Worm (Caenorhabditis elegans) whole organism, L4 larva: ENCODE results near the gene F43C11.7.

ENCODE experiments used
- F10B5.3 ChIP-seq: sonication (generic microtip); optimal IDR thresholded peaks from 2 replicates; lab custom pipeline; 2016; ENCODE audit warnings: mild to moderate bottlenecking, missing genetic modification characterization, missing compliant biosample characterization
- F49E8.2 ChIP-seq: sonication (generic microtip); optimal IDR thresholded peaks from 2 replicates; lab custom pipeline; 2016; ENCODE audit warnings: missing compliant biosample characterization, mild to moderate bottlenecking, missing genetic modification characterization, borderline replicate concordance
- T20F7.1 ChIP-seq: fragments of 200-800 bp; sonication (Bioruptor generic); optimal IDR thresholded peaks from 2 replicates; lab custom pipeline; 2018; ENCODE audit warnings: mild to moderate bottlenecking, missing genetic modification characterization, missing compliant biosample characterization
- Y105C5A.15 ChIP-seq: fragments of 200-800 bp; sonication (Bioruptor generic); IDR thresholded peaks from 2 replicates; pipeline ENCODE4 v1.3.6; 2022; ENCODE audit warnings: missing genetic modification characterization, missing compliant biosample characterization
- Y75B8A.6 ChIP-seq: fragments of 200-800 bp; sonication (Bioruptor generic); IDR thresholded peaks from 2 replicates; pipeline ENCODE4 v1.3.6; 2022; ENCODE audit warnings: missing genetic modification reagents, missing genetic modification characterization, missing compliant biosample characterization
- ZK337.2 ChIP-seq: fragments of 200-800 bp; sonication (Bioruptor generic); IDR thresholded peaks from 2 replicates; pipeline ENCODE4 v1.3.6; 2022; ENCODE audit warnings: missing genetic modification reagents, missing genetic modification characterization, missing compliant biosample characterization
- ZK546.5 ChIP-seq, 2 experiments: sonication (generic microtip); optimal IDR thresholded peaks; 2 replicates each; lab custom pipeline; 2017; ENCODE audit warnings: missing biosample characterization in 2 of 2, missing genetic modification characterization in 2 of 2
- ama-1 ChIP-seq: fragments of 150-350 bp; optimal IDR thresholded peaks from 2 replicates; lab custom pipeline; 2014; ENCODE audit warnings: inconsistent platforms, mixed read lengths
- ceh-28 ChIP-seq: fragments of 150-350 bp; optimal IDR thresholded peaks from 2 replicates; lab custom pipeline; 2014; ENCODE audit warnings: missing biosample characterization, missing genetic modification reagents, missing genetic modification characterization
- cey-2 ChIP-seq: sonication (generic microtip); optimal IDR thresholded peaks from 3 replicates; lab custom pipeline; 2017; ENCODE audit warnings: missing genetic modification characterization, mild to moderate bottlenecking, missing compliant biosample characterization, antibody characterized with exemption, borderline replicate concordance; ENCODE audit not compliant: insufficient read depth
- daf-12 ChIP-seq: fragments of 150-350 bp; optimal IDR thresholded peaks from 2 replicates; lab custom pipeline; 2014; ENCODE audit warnings: missing biosample characterization, missing genetic modification reagents, missing genetic modification characterization
- daf-8 ChIP-seq: fragments of 200-800 bp; sonication (Bioruptor generic); IDR thresholded peaks from 2 replicates; pipeline ENCODE4 v1.3.6; 2022; ENCODE audit warnings: missing genetic modification characterization, missing compliant biosample characterization
- dmd-6 ChIP-seq: fragments of 200-800 bp; sonication (Bioruptor generic); IDR thresholded peaks from 2 replicates; pipeline ENCODE4 v1.3.6; 2022; ENCODE audit warnings: missing genetic modification reagents, missing genetic modification characterization, missing compliant biosample characterization
- dpl-1 ChIP-seq: fragments of 150-350 bp; optimal IDR thresholded peaks from 2 replicates; lab custom pipeline; 2014; ENCODE audit warnings: missing biosample characterization, missing genetic modification reagents, missing genetic modification characterization
- fos-1 ChIP-seq: fragments of 150-350 bp; optimal IDR thresholded peaks from 2 replicates; lab custom pipeline; 2014; ENCODE audit warnings: missing biosample characterization, missing genetic modification characterization
- hif-1 ChIP-seq, 2 experiments: sonication (generic microtip); optimal IDR thresholded peaks; 2 replicates each; lab custom pipeline; 2016 to 2017; ENCODE audit warnings: missing compliant biosample characterization in 2 of 2, missing genetic modification characterization in 2 of 2, missing genetic modification reagents in 2 of 2, missing genotype in 2 of 2, mild to moderate bottlenecking in 1 of 2
- hlh-11 ChIP-seq: fragments of 200-800 bp; sonication (Bioruptor generic); optimal IDR thresholded peaks from 2 replicates; lab custom pipeline; 2018; ENCODE audit warnings: mild to moderate bottlenecking, missing genetic modification characterization, missing compliant biosample characterization
- lin-1 ChIP-seq: fragments of 200-800 bp; sonication (Bioruptor generic); IDR thresholded peaks from 2 replicates; pipeline ENCODE4 v1.3.6; 2022; ENCODE audit warnings: missing genetic modification reagents, missing genetic modification characterization, missing compliant biosample characterization
- lin-29 ChIP-seq: fragments of 200-800 bp; sonication (Bioruptor generic); IDR thresholded peaks from 2 replicates; pipeline ENCODE4 v1.3.6; 2022; ENCODE audit warnings: missing genetic modification reagents, missing genetic modification characterization, missing compliant biosample characterization
- lin-39 ChIP-seq: fragments of 150-350 bp; optimal IDR thresholded peaks from 2 replicates; lab custom pipeline; 2014; ENCODE audit warnings: missing biosample characterization, missing genetic modification reagents, missing genetic modification characterization
- lir-3 ChIP-seq: sonication (generic microtip); optimal IDR thresholded peaks from 2 replicates; lab custom pipeline; 2016; ENCODE audit warnings: mild to moderate bottlenecking, missing genetic modification characterization, missing compliant biosample characterization
- madf-9 ChIP-seq: fragments of 200-800 bp; sonication (Bioruptor generic); conservative IDR thresholded peaks from 2 replicates; pipeline ENCODE4 v1.3.6; 2022; ENCODE audit warnings: missing genetic modification reagents, missing genetic modification characterization, missing compliant biosample characterization
- nhr-111 ChIP-seq: fragments of 200-800 bp; sonication (Bioruptor generic); optimal IDR thresholded peaks from 2 replicates; lab custom pipeline; 2018; ENCODE audit warnings: mild to moderate bottlenecking, missing genetic modification characterization, missing compliant biosample characterization
- nhr-237 ChIP-seq: sonication (generic microtip); optimal IDR thresholded peaks from 2 replicates; lab custom pipeline; 2017; ENCODE audit warnings: missing biosample characterization, missing genetic modification characterization
- nhr-25 ChIP-seq: sonication (generic microtip); optimal IDR thresholded peaks from 2 replicates; lab custom pipeline; 2017; ENCODE audit warnings: missing genetic modification characterization, mild to moderate bottlenecking, missing compliant biosample characterization, antibody characterized with exemption, moderate library complexity, borderline replicate concordance; ENCODE audit not compliant: insufficient read depth
- nhr-28 ChIP-seq: fragments of 150-350 bp; optimal IDR thresholded peaks from 2 replicates; lab custom pipeline; 2014; ENCODE audit warnings: missing biosample characterization, missing genetic modification characterization
- nhr-42 ChIP-seq: fragments of 200-800 bp; sonication (Bioruptor generic); IDR thresholded peaks from 2 replicates; pipeline ENCODE4 v1.3.6; 2022; ENCODE audit warnings: missing genetic modification characterization, missing compliant biosample characterization
- nhr-48 ChIP-seq: sonication (generic microtip); optimal IDR thresholded peaks from 2 replicates; lab custom pipeline; 2016; ENCODE audit warnings: mild to moderate bottlenecking, missing genetic modification characterization, missing compliant biosample characterization
- nhr-6 ChIP-seq: fragments of 150-350 bp; optimal IDR thresholded peaks from 2 replicates; lab custom pipeline; 2014; ENCODE audit warnings: missing biosample characterization, missing genetic modification characterization
- nhr-76 ChIP-seq: fragments of 150-350 bp; optimal IDR thresholded peaks from 2 replicates; lab custom pipeline; 2014; ENCODE audit warnings: missing biosample characterization, missing genetic modification characterization
- set-16 ChIP-seq: fragments of 200-800 bp; sonication (Bioruptor generic); IDR thresholded peaks from 2 replicates; pipeline ENCODE4 v1.3.6; 2022; ENCODE audit warnings: missing genetic modification reagents, missing genetic modification characterization, missing compliant biosample characterization
- spr-3 ChIP-seq: fragments of 200-800 bp; sonication (Bioruptor generic); optimal IDR thresholded peaks from 2 replicates; lab custom pipeline; 2018; ENCODE audit warnings: mild to moderate bottlenecking, missing genetic modification characterization, missing compliant biosample characterization
- unc-62 ChIP-seq, 3 experiments: fragments of 150-350 bp in 1 of 3; sonication (generic microtip); optimal IDR thresholded peaks in 2 of 3; peaks in 1 of 3; 1 replicate in 1 of 3; 2 replicates in 2 of 3; lab custom pipeline; 2014 to 2017; ENCODE audit warnings: missing biosample characterization in 3 of 3, missing genetic modification characterization in 3 of 3, missing genetic modification reagents in 3 of 3, missing genotype in 1 of 3
- zip-11 ChIP-seq: fragments of 200-800 bp; sonication (Bioruptor generic); IDR thresholded peaks from 2 replicates; pipeline ENCODE4 v1.3.6; 2022; ENCODE audit warnings: missing genetic modification characterization, missing compliant biosample characterization
- ztf-11 ChIP-seq: fragments of 150-350 bp; optimal IDR thresholded peaks from 2 replicates; lab custom pipeline; 2014; ENCODE audit warnings: missing biosample characterization, missing genetic modification characterization

Gene F43C11.7

ce11 chrII:2352546-2352945 is 16.8 kb downstream of the F43C11.7 start, which contains the start of gene F43C11.10:
Gene F43C11.10, minus strand, starts transcription at chrII:2352646.
- no peak for TF ChIP-seq lin-39 (tag; lab: Kevin White, UChicago)
- TF ChIP-seq ztf-11 (tag; lab: Kevin White, UChicago), result no peak
- no peak for TF ChIP-seq ama-1 (lab: Kevin White, UChicago)
- TF ChIP-seq dpl-1, result no peak
- TF ChIP-seq spr-3 (GFP tag; lab: Kevin White, UChicago), result no peak
- TF ChIP-seq Y105C5A.15, result no peak
- TF ChIP-seq ceh-28, result no peak
- no peak for TF ChIP-seq nhr-25 (tag; lab: Kevin White, UChicago)
- TF ChIP-seq Y75B8A.6 (GFP tag; lab: Robert Waterston, UW), result no peak
- no peak for TF ChIP-seq lir-3 (tag; lab: Kevin White, UChicago)
- no peak for TF ChIP-seq nhr-76
- no peak for TF ChIP-seq nhr-111 (GFP tag; lab: Kevin White, UChicago)
- TF ChIP-seq cey-2 (tag; lab: Kevin White, UChicago), result no peak
- no peak for TF ChIP-seq hlh-11
- no peak for TF ChIP-seq F10B5.3
- TF ChIP-seq set-16 (GFP tag; lab: Robert Waterston, UW), result no peak
- no peak for TF ChIP-seq lin-1 (GFP tag; lab: Robert Waterston, UW)
- no peak for TF ChIP-seq fos-1
- TF ChIP-seq F49E8.2, result no peak

- TF ChIP-seq nhr-28 (tag; lab: Kevin White, UChicago), result peak; percentile 43
- TF ChIP-seq daf-12 (tag; lab: Kevin White, UChicago), result no peak
- no peak for TF ChIP-seq T20F7.1
- TF ChIP-seq unc-62 (GFP tag; optimal IDR thresholded peaks at IDR 0.05 in 1 of 2; lab: Kevin White, UChicago), result no peak
- no peak for TF ChIP-seq unc-62 (tag; optimal IDR thresholded peaks at IDR 0.05; lab: Kevin White, UChicago)
Observed at ce11 chrII:2353012-2353411, 17.3 kb downstream of the F43C11.7 start, which contains the start of gene F43C11.3. Gene F43C11.3, plus strand, starts transcription at chrII:2353312.

ce11 chrII:2354476-2354875 is 18.8 kb downstream of the F43C11.7 start, which contains the start of gene F43C11.2:
Gene F43C11.2, plus strand, starts transcription at chrII:2354776.
- TF ChIP-seq lin-1 (GFP tag; lab: Robert Waterston, UW) (no peak), nhr-42 (GFP tag; lab: Robert Waterston, UW) (no peak), dmd-6 (no peak), zip-11 (GFP tag; lab: Robert Waterston, UW) (no peak), ama-1 (lab: Kevin White, UChicago) (no peak)

- TF ChIP-seq nhr-76 (no peak), lin-29 (GFP tag; lab: Robert Waterston, UW) (no peak)
Observed at ce11 chrII:2356795-2357194, 21.1 kb downstream of the F43C11.7 start, which contains the start of gene F43C11.1. Gene F43C11.1, plus strand, starts transcription at chrII:2357095.

- no peak for TF ChIP-seq nhr-48 (tag; lab: Kevin White, UChicago)
Observed at ce11 chrII:2359965-2360364, 24.3 kb downstream of the F43C11.7 start, which contains the start of gene F43C11.16. Gene F43C11.16, minus strand, starts transcription at chrII:2360065.

ce11 chrII:2363673-2364072 is 28.0 kb downstream of the F43C11.7 start, which contains the start of gene F43C11.11:
Gene F43C11.11, minus strand, starts transcription at chrII:2363773.
- TF ChIP-seq ZK546.5 (tag; optimal IDR thresholded peaks at IDR 0.05; lab: Kevin White, UChicago) (no peak), hif-1 (tag; optimal IDR thresholded peaks at IDR 0.05; lab: Kevin White, UChicago) (no peak), madf-9 (GFP tag; lab: Robert Waterston, UW) (no peak), zip-11 (GFP tag; lab: Robert Waterston, UW) (no peak), fos-1 (no peak), nhr-6 (tag; lab: Kevin White, UChicago) (no peak), daf-12 (tag; lab: Kevin White, UChicago) (no peak), daf-8 (GFP tag; lab: Robert Waterston, UW) (no peak), lin-39 (tag; lab: Kevin White, UChicago) (no peak), nhr-237 (no peak), unc-62 (GFP tag; optimal IDR thresholded peaks at IDR 0.05 in 1 of 2; lab: Kevin White, UChicago) (no peak), unc-62 (tag; optimal IDR thresholded peaks at IDR 0.05; lab: Kevin White, UChicago) (no peak), ZK337.2 (no peak)
